Fruit fly (Drosophila melanogaster) whole organism: Measurements from ENCODE around the gene RfC38.
A peak's percentile ranks its signal among the peaks of the same experiment; 100 is the strongest.

ENCODE experiments used
- CG8478 ChIP-seq: fragments of >200 bp; optimal IDR thresholded peaks from 2 replicates; lab custom pipeline; 2018; ENCODE audit warnings: inconsistent platforms
- Dll ChIP-seq: fragments of >200 bp; optimal IDR thresholded peaks from 2 replicates; lab custom pipeline; 2017
- EcR ChIP-seq, 2 experiments: fragments of >200 bp; optimal IDR thresholded peaks; 2 replicates each; lab custom pipeline; 2017; ENCODE audit warnings: missing biosample characterization in 2 of 2, missing genetic modification characterization in 2 of 2, missing genetic modification reagents in 2 of 2
- pan ChIP-seq: fragments of >200 bp; optimal IDR thresholded peaks from 2 replicates; lab custom pipeline; 2017
- psq ChIP-seq: fragments of >200 bp; optimal IDR thresholded peaks from 2 replicates; lab custom pipeline; 2017
- usp ChIP-seq: fragments of >200 bp; optimal IDR thresholded peaks from 2 replicates; lab custom pipeline; 2017; ENCODE audit warnings: missing biosample characterization, missing genetic modification characterization, mixed read lengths

RfC38 gene

DNA sequence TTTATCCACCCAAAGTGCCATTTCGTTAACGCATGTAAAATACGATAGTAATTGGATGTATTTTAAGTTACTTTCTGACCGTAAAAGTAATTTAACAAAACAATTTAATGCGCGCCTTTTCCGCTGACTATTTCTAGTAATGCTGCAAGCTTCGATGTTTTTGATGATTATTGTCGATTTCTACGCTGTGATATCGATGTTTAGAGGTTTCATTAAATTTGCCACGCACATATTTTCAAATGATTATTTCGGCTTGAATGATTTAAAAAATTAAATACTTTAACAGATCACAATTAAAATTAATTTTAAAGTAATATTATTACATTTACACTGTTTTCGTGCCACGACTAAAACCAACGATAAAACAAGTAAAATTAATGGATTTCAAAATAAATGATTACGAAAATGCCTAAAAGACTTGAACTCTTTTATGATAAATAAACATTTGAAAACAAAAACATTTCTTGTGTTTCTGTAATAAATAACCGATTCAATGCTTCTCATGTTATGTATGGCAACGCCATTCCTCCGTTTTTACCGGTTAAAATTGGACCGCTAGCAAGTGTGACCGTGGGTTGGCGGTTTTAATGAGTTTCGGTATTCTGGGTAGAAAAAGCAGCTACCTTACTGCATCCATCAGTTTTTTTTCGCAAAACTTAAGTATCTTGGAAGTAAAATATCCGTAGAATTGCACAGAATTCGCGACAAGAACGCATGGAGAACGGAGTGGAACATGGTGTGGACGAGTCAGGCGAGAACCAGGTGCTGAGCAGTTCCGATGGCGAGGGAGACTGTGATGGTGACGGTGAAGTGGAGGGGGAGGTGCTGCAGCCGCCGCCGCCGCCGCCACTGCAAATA is at the start of gene RfC38, which contains the start of gene CG4751:
TSS of gene RfC38 (minus strand) at position 495 of the 858 bp plus-strand sequence.
TSS of gene CG4751 (plus strand) at position 587 of the 858 bp plus-strand sequence.
- no peak for TF ChIP-seq CG8478 (lab: Kevin White, UChicago)
- no peak for TF ChIP-seq Dll (lab: Kevin White, UChicago)
- TF ChIP-seq usp (GFP tag; lab: Kevin White, UChicago): no peak
- no peak for TF ChIP-seq psq (lab: Kevin White, UChicago)
- TF ChIP-seq pan (lab: Kevin White, UChicago): no peak
- TF ChIP-seq EcR (GFP tag; optimal IDR thresholded peaks at IDR 0.05; lab: Kevin White, UChicago): no peak

DNA sequence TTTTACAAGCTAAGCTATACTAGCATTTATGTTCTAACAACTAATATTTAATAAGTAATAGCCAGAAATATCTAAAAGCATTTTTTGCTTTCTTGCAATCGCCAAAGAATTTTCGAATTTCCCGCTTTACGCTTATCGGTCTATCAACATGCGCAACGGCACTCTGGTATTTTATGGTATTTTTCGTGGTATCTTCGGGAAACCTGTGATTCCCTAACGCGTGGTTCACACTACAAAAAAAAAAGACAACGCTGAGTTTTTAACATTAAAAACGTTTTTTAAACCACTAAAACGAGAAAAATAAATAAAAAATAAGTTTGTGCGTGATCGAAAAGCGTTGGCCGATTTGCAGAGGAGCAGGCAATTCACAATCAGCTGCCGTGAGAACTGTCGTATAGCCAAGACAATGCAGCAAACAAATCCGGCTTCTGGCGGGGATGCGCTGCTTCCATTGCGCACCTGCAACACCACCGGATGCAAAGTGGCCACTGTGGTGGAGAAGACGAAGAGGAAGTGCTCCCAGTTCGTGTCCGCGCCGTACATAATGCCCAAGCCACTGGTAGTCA is 48.5 kb upstream of the RfC38 start, which contains the start of gene Boh2:
TSS of gene Boh2 (plus strand) at position 207 of the 566 bp plus-strand sequence.
- TF ChIP-seq psq (lab: Kevin White, UChicago) (no peak), pan (lab: Kevin White, UChicago) (no peak), usp (GFP tag; lab: Kevin White, UChicago) (no peak), CG8478 (lab: Kevin White, UChicago) (no peak), Dll (lab: Kevin White, UChicago) (no peak), EcR (GFP tag; optimal IDR thresholded peaks at IDR 0.05; lab: Kevin White, UChicago) (no peak)

DNA sequence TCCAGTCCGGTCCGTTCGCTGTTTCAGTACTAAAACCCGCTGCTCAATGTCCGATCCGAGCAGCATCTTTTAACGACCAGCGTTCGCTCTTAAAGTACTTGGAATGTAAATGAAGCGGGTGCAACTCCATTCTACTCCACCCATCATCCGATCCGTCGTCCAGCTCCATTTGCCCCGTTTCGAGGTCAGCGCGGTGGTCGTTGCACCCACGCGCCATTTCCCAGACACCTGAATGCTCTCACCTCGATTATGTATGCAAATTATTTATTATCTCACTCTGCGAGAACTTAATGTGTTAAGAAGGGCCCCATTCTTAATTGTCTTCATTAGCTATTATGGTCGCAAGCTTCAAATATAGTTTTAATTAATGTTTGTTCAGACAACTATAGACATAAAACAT is 47.9 kb upstream of the RfC38 start:
- TF ChIP-seq psq (lab: Kevin White, UChicago) (no peak), Dll (lab: Kevin White, UChicago) (no peak), CG8478 (lab: Kevin White, UChicago) (no peak), pan (lab: Kevin White, UChicago) (no peak), EcR (GFP tag; optimal IDR thresholded peaks at IDR 0.05; lab: Kevin White, UChicago) (no peak), usp (GFP tag; lab: Kevin White, UChicago) (no peak)

DNA sequence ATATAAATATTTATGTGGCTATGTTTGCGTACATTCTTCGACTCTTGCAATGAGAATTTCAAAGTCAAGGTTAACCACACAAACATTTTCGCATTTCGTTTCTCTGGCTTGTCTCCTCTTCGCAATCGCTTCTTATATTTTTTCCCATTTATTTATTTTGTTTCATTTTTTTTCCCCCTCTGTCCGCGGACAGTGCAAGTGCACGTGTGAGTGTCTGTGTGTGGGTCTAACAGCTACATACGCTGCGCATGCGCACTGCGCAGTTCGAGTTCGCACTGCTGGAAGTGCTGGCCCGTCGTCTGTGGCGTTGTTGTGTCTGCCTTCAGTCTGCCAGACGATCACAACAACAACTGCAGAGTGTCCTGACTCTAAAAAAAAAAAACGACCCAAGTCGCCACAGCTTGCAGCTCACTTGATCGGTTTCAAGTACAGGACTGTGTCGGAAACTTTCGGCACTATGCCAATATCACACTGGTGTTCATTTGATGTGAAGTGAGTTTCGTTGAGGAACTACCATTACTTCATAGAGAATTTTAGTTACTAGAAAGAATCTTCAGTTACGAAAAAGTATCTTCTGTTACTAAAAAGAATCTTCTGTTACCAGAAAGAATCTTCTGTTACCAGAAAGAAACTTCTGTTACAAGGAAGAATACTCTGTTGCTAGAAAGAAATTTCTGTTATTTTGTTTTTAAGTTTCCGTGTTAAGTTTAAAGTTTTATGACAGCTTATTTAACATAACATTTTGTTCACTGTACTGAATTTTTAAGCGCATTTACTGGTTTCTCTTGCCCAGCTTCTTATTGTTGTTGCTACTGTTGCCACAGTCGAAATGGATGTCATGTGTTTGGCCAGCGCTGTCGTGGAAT is 45.2 kb upstream of the RfC38 start:
- no peak for TF ChIP-seq usp (GFP tag; lab: Kevin White, UChicago)
- TF ChIP-seq pan (lab: Kevin White, UChicago): no peak
- no peak for TF ChIP-seq CG8478 (lab: Kevin White, UChicago)
- TF ChIP-seq Dll (lab: Kevin White, UChicago): no peak
- no peak for TF ChIP-seq EcR (GFP tag; optimal IDR thresholded peaks at IDR 0.05; lab: Kevin White, UChicago)
- TF ChIP-seq psq (lab: Kevin White, UChicago): no peak

DNA sequence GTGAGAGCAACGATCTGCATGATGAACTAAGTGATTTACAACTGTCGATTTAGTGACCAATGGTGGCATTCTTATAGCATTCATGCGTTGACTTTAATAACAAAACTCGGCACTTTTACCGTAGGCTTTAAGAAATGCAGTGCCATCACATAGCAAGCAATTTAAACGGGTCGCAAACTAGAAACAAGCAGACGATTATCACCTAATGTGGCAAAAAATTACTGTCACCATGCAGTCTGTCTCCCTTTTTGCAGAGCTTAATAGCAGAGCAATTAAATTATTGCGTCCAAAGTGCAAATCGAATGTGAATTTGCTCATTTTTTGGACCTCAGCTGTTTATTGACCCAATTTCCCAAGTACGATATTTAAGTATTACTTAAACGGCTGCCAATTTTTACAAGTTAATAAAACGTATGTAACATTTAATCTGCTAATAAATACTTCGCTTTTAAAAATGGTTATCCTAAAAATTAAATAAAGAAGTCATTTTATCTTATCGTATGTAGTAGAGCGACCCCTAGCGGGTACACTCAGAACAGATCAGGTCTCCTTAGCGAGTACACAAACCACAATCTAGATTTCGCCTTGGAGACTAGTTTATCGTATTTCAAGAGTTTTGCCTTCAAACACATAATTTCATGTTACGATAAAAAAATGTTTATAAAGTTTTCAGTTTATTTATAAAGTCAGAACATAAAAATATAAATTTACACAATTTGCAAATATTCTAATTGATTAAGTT is 41.3 kb upstream of the RfC38 start, which contains the start of gene Vm32E:
TSS of gene Vm32E (minus strand) at position 51 of the 742 bp plus-strand sequence.
- TF ChIP-seq CG8478 (lab: Kevin White, UChicago) (no peak), psq (lab: Kevin White, UChicago) (no peak), Dll (lab: Kevin White, UChicago) (no peak), pan (lab: Kevin White, UChicago) (no peak), usp (GFP tag; lab: Kevin White, UChicago) (no peak), EcR (GFP tag; optimal IDR thresholded peaks at IDR 0.05; lab: Kevin White, UChicago) (no peak)

DNA sequence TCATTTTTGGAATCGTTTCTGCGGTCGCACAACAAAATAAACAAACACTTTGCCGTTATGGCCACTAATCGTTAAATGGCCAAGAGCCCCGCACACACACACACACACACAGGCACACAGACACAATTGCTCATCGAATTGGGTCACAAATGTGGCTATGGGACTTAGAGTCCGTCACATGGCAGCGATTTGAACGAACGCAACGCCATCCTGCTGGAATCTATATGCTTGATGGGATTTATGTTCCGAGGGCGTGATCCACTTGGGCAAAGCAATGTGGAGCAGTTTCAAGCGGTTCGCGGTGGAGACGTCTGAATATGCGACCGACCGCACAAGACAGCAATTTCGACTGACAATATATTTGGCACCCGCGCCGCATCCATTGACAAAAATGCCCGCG is 40.1 kb upstream of the RfC38 start:
- TF ChIP-seq pan (lab: Kevin White, UChicago): no peak
- TF ChIP-seq EcR (GFP tag; optimal IDR thresholded peaks at IDR 0.05; lab: Kevin White, UChicago): no peak
- TF ChIP-seq CG8478 (lab: Kevin White, UChicago): no peak
- no peak for TF ChIP-seq Dll (lab: Kevin White, UChicago)
- TF ChIP-seq psq (lab: Kevin White, UChicago): no peak
- no peak for TF ChIP-seq usp (GFP tag; lab: Kevin White, UChicago)

DNA sequence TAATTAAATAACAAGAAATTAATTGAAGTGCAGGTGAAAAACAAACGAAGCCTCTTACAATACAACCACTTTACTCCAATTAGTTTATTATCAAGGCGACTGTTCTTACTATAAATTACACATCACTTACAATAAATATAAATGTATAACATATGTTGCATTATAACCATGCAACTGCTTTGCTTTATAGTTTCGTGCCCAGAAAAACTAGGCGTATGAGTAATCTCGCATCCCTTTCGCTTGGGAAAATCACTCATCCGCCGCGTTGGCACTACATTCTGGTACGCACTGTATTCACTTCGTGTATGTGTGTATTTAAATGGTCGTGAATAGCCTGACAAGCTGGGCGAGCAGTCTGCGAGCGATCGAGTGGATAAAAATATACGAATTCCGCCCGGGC is 39.5 kb upstream of the RfC38 start:
- TF ChIP-seq Dll (lab: Kevin White, UChicago): no peak
- no peak for TF ChIP-seq CG8478 (lab: Kevin White, UChicago)

DNA sequence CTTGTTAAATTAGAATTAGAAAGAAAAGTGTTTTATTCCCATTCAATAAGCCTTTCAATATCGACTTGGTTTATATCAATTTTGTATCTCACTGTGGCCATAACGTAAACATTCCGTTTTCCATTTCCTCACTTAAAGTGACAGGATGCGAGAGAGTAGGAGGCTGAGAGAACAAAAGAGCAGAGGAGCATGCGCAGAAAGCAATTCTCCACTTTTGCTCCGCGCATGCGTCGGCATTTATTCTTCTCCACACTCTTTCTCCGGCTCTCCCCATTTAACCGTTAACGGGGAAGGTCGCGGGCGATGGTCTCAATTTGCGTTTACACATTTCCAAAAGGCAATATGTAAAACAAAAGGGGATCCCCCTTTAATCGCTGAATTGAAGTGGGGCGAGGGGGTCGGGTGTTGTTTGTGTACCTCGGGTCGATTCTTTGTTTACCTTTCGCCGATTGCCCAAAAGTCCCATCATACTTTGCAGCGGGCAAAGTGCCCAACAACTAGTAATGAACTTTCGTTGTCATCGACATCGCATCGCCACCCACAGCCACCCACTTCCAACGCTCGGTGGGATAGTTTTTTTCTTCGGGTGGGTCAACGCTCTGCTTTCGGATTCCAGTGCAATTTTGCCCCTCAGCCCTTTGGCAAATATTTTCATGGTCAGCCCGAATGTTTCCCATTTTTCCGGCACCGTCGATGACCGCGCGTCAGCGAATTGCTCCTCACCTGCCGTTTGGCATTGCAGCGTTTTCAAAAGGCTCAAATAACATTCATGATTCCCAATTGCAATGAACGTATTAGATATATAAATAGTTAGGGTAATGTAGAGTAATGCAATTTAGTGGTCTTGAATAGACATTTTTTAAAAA is 38.5 kb upstream of the RfC38 start:
- TF ChIP-seq psq (lab: Kevin White, UChicago): no peak
- TF ChIP-seq EcR (GFP tag; optimal IDR thresholded peaks at IDR 0.05; lab: Kevin White, UChicago): peak in 1 of 2 experiments; percentile 62

DNA sequence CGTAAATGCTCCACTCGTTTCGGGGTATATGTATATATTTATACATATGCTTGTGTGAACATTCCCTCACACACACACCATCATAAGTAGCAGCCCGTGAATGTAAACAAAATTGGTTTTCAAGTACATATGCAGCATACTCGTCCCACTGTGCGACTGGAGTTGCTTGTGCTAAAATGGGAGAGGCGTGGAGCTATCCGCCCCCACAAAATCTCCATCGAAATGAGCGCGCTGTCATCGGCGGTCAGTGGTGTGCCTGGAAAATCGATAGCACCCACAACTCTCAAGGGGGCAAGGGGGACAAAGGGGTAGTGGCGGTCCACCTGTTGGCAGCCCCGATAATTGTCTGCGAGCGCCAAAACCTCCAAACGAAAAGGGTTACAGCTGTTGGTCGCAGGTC is 37.6 kb upstream of the RfC38 start:
- no peak for TF ChIP-seq CG8478 (lab: Kevin White, UChicago)
- TF ChIP-seq psq (lab: Kevin White, UChicago): no peak
- TF ChIP-seq pan (lab: Kevin White, UChicago): no peak
- TF ChIP-seq EcR (GFP tag; optimal IDR thresholded peaks at IDR 0.05; lab: Kevin White, UChicago): no peak
- no peak for TF ChIP-seq usp (GFP tag; lab: Kevin White, UChicago)
- no peak for TF ChIP-seq Dll (lab: Kevin White, UChicago)
